Fruit fly (Drosophila melanogaster): Measurements from ENCODE around the gene CG12239.

- no peak for TF ChIP-seq bab1 (GFP tag; optimal IDR thresholded peaks at IDR 0.05)
- no peak for TF ChIP-seq CG14711 (tag; optimal IDR thresholded peaks at IDR 0.05)
- no peak for TF ChIP-seq CG7101 (tag; optimal IDR thresholded peaks at IDR 0.05)
- TF ChIP-seq CG11617 (GFP tag; optimal IDR thresholded peaks at IDR 0.05) = no peak
- no peak for TF ChIP-seq tj (GFP tag; optimal IDR thresholded peaks at IDR 0.05)
- no peak for TF ChIP-seq CG12768 (GFP tag; optimal IDR thresholded peaks at IDR 0.05)
- no peak for TF ChIP-seq cnc (optimal IDR thresholded peaks at IDR 0.05)
Measured at dm6 chrX:5789187-5789586, 2.8 kb upstream of the CG12239 start, which contains the start of gene CG15767.
